Worm (Caenorhabditis elegans) whole organism, midembryonic: Measurements from ENCODE around the gene K08E4.8.

ENCODE experiments used
- cog-1 ChIP-seq: sonication (generic microtip); optimal IDR thresholded peaks from 2 replicates; lab custom pipeline; 2016; ENCODE audit warnings: missing genetic modification characterization, missing compliant biosample characterization
- flt-1 ChIP-seq: fragments of 200-800 bp; sonication (Bioruptor generic); IDR thresholded peaks from 2 replicates; pipeline ENCODE4 v1.3.6; 2022; ENCODE audit warnings: missing genetic modification characterization, missing compliant biosample characterization
- med-1 ChIP-seq: sonication (generic microtip); optimal IDR thresholded peaks from 2 replicates; lab custom pipeline; 2017; ENCODE audit warnings: missing genetic modification characterization, mild to moderate bottlenecking, missing compliant biosample characterization, antibody characterized with exemption, missing genetic modification reagents; ENCODE audit not compliant: insufficient read depth
- ref-1 ChIP-seq: fragments of 200-800 bp; sonication (Bioruptor generic); conservative IDR thresholded peaks from 2 replicates; pipeline ENCODE4 v1.3.6; 2022; ENCODE audit warnings: missing genetic modification reagents, missing genetic modification characterization, missing compliant biosample characterization
- ztf-23 ChIP-seq: fragments of 200-800 bp; sonication (Bioruptor generic); IDR thresholded peaks from 2 replicates; pipeline ENCODE4 v1.3.6; 2022; ENCODE audit warnings: missing genetic modification reagents, missing genetic modification characterization, missing compliant biosample characterization
- ztf-29 ChIP-seq: fragments of 200-800 bp; sonication (Bioruptor generic); IDR thresholded peaks from 2 replicates; pipeline ENCODE4 v1.3.6; 2022; ENCODE audit warnings: missing genetic modification reagents, missing genetic modification characterization, missing compliant biosample characterization

ce11 chrIV:12029074-12029473 lies 32.1 kb downstream of the K08E4.8 start, which contains the start of gene tgn-38:
- TF ChIP-seq ztf-23 (no peak), cog-1 (tag; lab: Kevin White, UChicago) (no peak), flt-1 (no peak), ref-1 (GFP tag; lab: Robert Waterston, UW) (no peak), ztf-29 (GFP tag; lab: Robert Waterston, UW) (no peak), med-1 (GFP tag; lab: Kevin White, UChicago) (no peak)
